Fruit fly (Drosophila melanogaster): Measurements from ENCODE around the gene sfl.

DNA sequence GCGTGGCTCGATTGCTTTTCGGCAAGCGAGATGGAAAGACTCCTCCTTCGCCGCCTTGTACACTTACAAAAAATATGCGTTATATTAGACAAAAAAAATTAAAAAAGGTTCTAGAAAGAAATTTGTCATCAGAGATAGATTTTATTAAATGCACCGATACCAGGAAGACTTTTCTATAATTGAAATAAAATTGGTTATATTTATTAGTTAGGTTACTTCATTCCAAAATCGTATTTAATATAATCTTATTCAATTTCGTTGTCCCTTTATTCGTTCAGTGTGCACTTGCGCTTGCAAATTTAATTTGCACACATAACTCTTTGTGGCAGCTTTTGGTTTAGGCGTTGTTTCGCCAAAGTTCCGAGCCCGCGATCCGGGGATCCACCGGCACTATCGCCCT lies 33.3 kb upstream of the sfl start:
- TF ChIP-seq CTCF (optimal IDR thresholded peaks at IDR 0.05), result no peak
- no peak for TF ChIP-seq CG8478 (optimal IDR thresholded peaks at IDR 0.05)
